Fruit fly (Drosophila melanogaster) whole organism, embryonic: ENCODE data around the gene mil.

Experiments used
- Sox102F ChIP-seq: fragments of 200-800 bp; sonication (Bioruptor generic); optimal IDR thresholded peaks from 2 replicates; lab custom pipeline; 2018; ENCODE audit warnings: missing biosample characterization, mild to moderate bottlenecking, missing genetic modification characterization, moderate library complexity
- al ChIP-seq: fragments of 200-800 bp; sonication (Bioruptor generic); IDR thresholded peaks from 2 replicates; pipeline ENCODE4 v1.3.6; 2022; ENCODE audit warnings: missing biosample characterization, missing genetic modification characterization

DNA sequence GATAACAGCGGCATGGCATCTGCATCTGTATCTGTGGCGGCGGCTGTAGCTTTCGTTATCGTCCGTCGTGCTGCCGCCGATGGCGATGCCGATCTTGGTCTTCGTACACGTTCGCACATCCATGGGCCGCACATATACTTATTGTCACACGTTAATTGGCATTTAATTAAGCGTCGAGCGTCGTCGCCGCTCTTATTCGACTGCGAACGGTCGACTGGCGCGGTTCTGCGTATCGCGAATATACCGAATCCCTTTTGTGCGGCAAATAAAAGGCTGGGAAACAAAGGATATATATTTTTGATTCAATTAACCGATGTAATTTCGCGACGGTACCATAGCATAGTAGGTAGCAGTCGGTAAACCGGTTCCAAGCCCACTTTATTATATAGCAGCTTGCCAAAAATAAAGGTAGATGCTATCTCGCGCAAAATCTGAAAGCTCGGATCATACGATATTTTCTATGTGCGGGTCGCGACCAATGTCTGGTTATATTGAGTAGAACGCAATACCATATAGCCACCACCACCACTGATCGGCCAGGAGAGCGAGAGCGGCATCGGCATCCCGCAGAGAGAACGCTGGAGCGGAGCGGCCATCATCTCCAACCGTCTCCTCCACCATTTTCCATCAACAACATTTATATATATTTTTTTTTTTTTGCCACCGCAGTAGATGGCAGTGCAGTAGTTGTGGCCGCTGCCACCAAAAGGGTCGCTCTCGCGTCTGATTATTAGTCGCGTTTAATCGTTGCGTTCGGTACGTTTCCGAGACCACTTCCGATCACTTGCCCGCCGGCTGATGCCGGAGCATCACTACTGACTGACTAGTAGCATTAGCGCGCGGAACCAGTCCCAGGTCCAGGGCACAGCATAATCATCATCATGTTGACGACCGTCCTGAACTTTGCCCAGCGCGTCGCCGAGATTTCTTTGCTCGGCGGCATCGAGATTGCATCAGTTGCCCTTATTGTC is 13.0 kb downstream of the mil start, which contains the start of gene mino:
- TF ChIP-seq Sox102F (GFP tag; lab: Kevin White, UChicago) (no peak), al (GFP tag; lab: Robert Waterston, UW) (no peak)
